Fruit fly (Drosophila melanogaster) whole organism, embryonic: Measurements from ENCODE around the gene sloth1.

Experiments used
- Awh ChIP-seq: fragments of 200-800 bp; sonication (Bioruptor generic); IDR thresholded peaks from 2 replicates; pipeline ENCODE4, ENCODE4 v1.3.6; 2022; ENCODE audit warnings: missing biosample characterization, missing genetic modification characterization
- Bgb ChIP-seq: fragments of 200-800 bp; sonication (Bioruptor generic); IDR thresholded peaks from 2 replicates; pipeline ENCODE4 v1.3.6; 2022; ENCODE audit warnings: missing biosample characterization, missing genetic modification characterization; ENCODE audit not compliant: partially characterized antibody
- CG13287 ChIP-seq: fragments of 200-800 bp; sonication (Bioruptor generic); IDR thresholded peaks from 2 replicates; pipeline ENCODE4 v1.3.6; 2022; ENCODE audit warnings: missing biosample characterization, missing genetic modification characterization; ENCODE audit not compliant: partially characterized antibody
- CG13424 ChIP-seq: fragments of 200-800 bp; sonication (Bioruptor generic); optimal IDR thresholded peaks from 2 replicates; lab custom pipeline; 2019; ENCODE audit warnings: missing biosample characterization, mild to moderate bottlenecking, missing genetic modification characterization, moderate library complexity
- CG14050 ChIP-seq: fragments of 200-800 bp; sonication (Bioruptor generic); IDR thresholded peaks from 3 replicates; pipeline ENCODE4 v1.3.6; 2022; ENCODE audit warnings: missing biosample characterization, missing genetic modification characterization
- CG14667 ChIP-seq: fragments of 200-800 bp; sonication (Bioruptor generic); IDR thresholded peaks from 2 replicates; pipeline ENCODE4 v1.3.6; 2022; ENCODE audit warnings: missing biosample characterization, missing genetic modification characterization
- CG14965 ChIP-seq: fragments of 200-800 bp; sonication (Bioruptor generic); optimal IDR thresholded peaks from 2 replicates; lab custom pipeline; 2016; ENCODE audit warnings: missing biosample characterization, missing genetic modification characterization, borderline replicate concordance
- CG17385 ChIP-seq: fragments of 200-800 bp; sonication (Bioruptor generic); optimal IDR thresholded peaks from 3 replicates; lab custom pipeline; 2018; ENCODE audit warnings: missing biosample characterization, mild to moderate bottlenecking, missing genetic modification characterization
- CG2678 ChIP-seq: fragments of 200-800 bp; sonication (Bioruptor generic); optimal IDR thresholded peaks from 3 replicates; lab custom pipeline; 2019; ENCODE audit warnings: missing biosample characterization, mild to moderate bottlenecking, missing genetic modification characterization, moderate library complexity
- CG32532 ChIP-seq: fragments of 200-800 bp; sonication (Bioruptor generic); IDR thresholded peaks from 2 replicates; pipeline ENCODE4 v1.3.6; 2022; ENCODE audit warnings: missing biosample characterization, missing genetic modification characterization
- CG3281 ChIP-seq: fragments of 200-800 bp; sonication (Bioruptor generic); optimal IDR thresholded peaks from 3 replicates; lab custom pipeline; 2017; ENCODE audit warnings: missing biosample characterization, mild to moderate bottlenecking, missing genetic modification characterization
- CG3407 ChIP-seq: fragments of 200-800 bp; sonication (Bioruptor generic); optimal IDR thresholded peaks from 2 replicates; lab custom pipeline; 2018; ENCODE audit warnings: missing biosample characterization, mild to moderate bottlenecking, missing genetic modification characterization
- CG4404 ChIP-seq: fragments of 200-800 bp; sonication (Bioruptor generic); IDR thresholded peaks from 2 replicates; pipeline ENCODE4 v1.3.6; 2022; ENCODE audit warnings: missing biosample characterization, missing genetic modification characterization
- CG6683 ChIP-seq: fragments of 200-800 bp; sonication (Bioruptor generic); optimal IDR thresholded peaks from 2 replicates; lab custom pipeline; 2017; ENCODE audit warnings: missing biosample characterization, mild to moderate bottlenecking, missing genetic modification characterization, missing genetic modification reagents
- CG6765 ChIP-seq: fragments of 200-800 bp; sonication (Bioruptor generic); optimal IDR thresholded peaks from 3 replicates; lab custom pipeline; 2017; ENCODE audit warnings: missing biosample characterization, mild to moderate bottlenecking, missing genetic modification characterization
- CG8944 ChIP-seq: fragments of 200-800 bp; sonication (Bioruptor generic); optimal IDR thresholded peaks from 3 replicates; lab custom pipeline; 2016; ENCODE audit warnings: missing biosample characterization, missing genetic modification characterization
- CG9876 ChIP-seq: fragments of 200-800 bp; sonication (Bioruptor generic); optimal IDR thresholded peaks from 2 replicates; lab custom pipeline; 2016; ENCODE audit warnings: missing biosample characterization, missing genetic modification characterization
- CHES-1-like ChIP-seq: fragments of 200-800 bp; sonication (Bioruptor generic); optimal IDR thresholded peaks from 2 replicates; lab custom pipeline; 2016; ENCODE audit warnings: missing biosample characterization, missing genetic modification characterization
- Chrac-16 ChIP-seq: fragments of 200-800 bp; sonication (Bioruptor generic); optimal IDR thresholded peaks from 3 replicates; lab custom pipeline; 2016; ENCODE audit warnings: missing biosample characterization, missing genetic modification characterization
- CkIIα-i1 ChIP-seq: fragments of 200-800 bp; sonication (Bioruptor generic); IDR thresholded peaks from 2 replicates; pipeline ENCODE4 v1.3.6; 2022; ENCODE audit warnings: missing biosample characterization, missing genetic modification characterization
- Doc3 ChIP-seq: fragments of 200-800 bp; sonication (Bioruptor generic); IDR thresholded peaks from 3 replicates; pipeline ENCODE4 v1.3.6; 2022; ENCODE audit warnings: missing biosample characterization, missing genetic modification characterization; ENCODE audit not compliant: partially characterized antibody
- Fer3 ChIP-seq: fragments of 200-800 bp; sonication (Bioruptor generic); optimal IDR thresholded peaks from 2 replicates; lab custom pipeline; 2018; ENCODE audit warnings: missing biosample characterization, mild to moderate bottlenecking, missing genetic modification characterization, moderate library complexity
- Hand ChIP-seq: fragments of 200-800 bp; sonication (Bioruptor generic); optimal IDR thresholded peaks from 2 replicates; lab custom pipeline; 2017; ENCODE audit warnings: mild to moderate bottlenecking, missing biosample characterization, missing genetic modification reagents, missing genetic modification characterization
- NC2β ChIP-seq: fragments of 200-800 bp; sonication (Bioruptor generic); optimal IDR thresholded peaks from 2 replicates; lab custom pipeline; 2016; ENCODE audit warnings: missing biosample characterization, missing genetic modification characterization
- NfI ChIP-seq: fragments of 200-800 bp; sonication (Bioruptor generic); optimal IDR thresholded peaks from 3 replicates; lab custom pipeline; 2018; ENCODE audit warnings: missing biosample characterization, mild to moderate bottlenecking, missing genetic modification characterization, moderate library complexity
- Optix ChIP-seq: fragments of 200-800 bp; sonication (Bioruptor generic); IDR thresholded peaks from 3 replicates; pipeline ENCODE4 v1.3.6; 2022; ENCODE audit warnings: missing biosample characterization, missing genetic modification characterization
- Sox102F ChIP-seq: fragments of 200-800 bp; sonication (Bioruptor generic); optimal IDR thresholded peaks from 2 replicates; lab custom pipeline; 2018; ENCODE audit warnings: missing biosample characterization, mild to moderate bottlenecking, missing genetic modification characterization, moderate library complexity
- Tbp ChIP-seq: fragments of >200 bp; optimal IDR thresholded peaks from 2 replicates; lab custom pipeline; 2018; ENCODE audit warnings: missing biosample characterization, missing genetic modification characterization
- Trl ChIP-seq, 3 experiments: fragments of >200 bp in 2 of 3; fragments of 200-800 bp in 1 of 3; sonication (Bioruptor generic) in 1 of 3; optimal IDR thresholded peaks; 2 replicates in 1 of 3; 3 replicates in 2 of 3; lab custom pipeline; 2016 to 2017; ENCODE audit warnings: missing biosample characterization in 1 of 3, missing genetic modification characterization in 1 of 3
- bab2 ChIP-seq: fragments of 200-800 bp; sonication (Bioruptor generic); optimal IDR thresholded peaks from 2 replicates; lab custom pipeline; 2016; ENCODE audit warnings: missing biosample characterization, missing genetic modification characterization
- br ChIP-seq: fragments of >200 bp; optimal IDR thresholded peaks from 2 replicates; lab custom pipeline; 2017
- cg ChIP-seq: fragments of 200-800 bp; sonication (Bioruptor generic); optimal IDR thresholded peaks from 3 replicates; lab custom pipeline; 2019; ENCODE audit warnings: missing biosample characterization, mild to moderate bottlenecking, missing genetic modification characterization, moderate library complexity
- cwo ChIP-seq: fragments of 200-800 bp; sonication (Bioruptor generic); optimal IDR thresholded peaks from 3 replicates; lab custom pipeline; 2017; ENCODE audit warnings: missing biosample characterization, missing genetic modification characterization, mild to moderate bottlenecking, moderate library complexity, missing genetic modification reagents
- dimm ChIP-seq: fragments of 200-800 bp; sonication (Bioruptor generic); IDR thresholded peaks from 2 replicates; pipeline ENCODE4 v1.3.6; 2022; ENCODE audit warnings: missing biosample characterization, missing genetic modification characterization
- ftz-f1 ChIP-seq: fragments of 200-800 bp; sonication (Bioruptor generic); optimal IDR thresholded peaks from 2 replicates; lab custom pipeline; 2016; ENCODE audit warnings: missing biosample characterization, missing genetic modification characterization
- grau ChIP-seq: fragments of 200-800 bp; optimal IDR thresholded peaks from 3 replicates; lab custom pipeline; 2019; ENCODE audit warnings: missing biosample characterization, mild to moderate bottlenecking, missing genetic modification characterization, moderate library complexity
- grn ChIP-seq: fragments of 200-800 bp; sonication (Bioruptor generic); optimal IDR thresholded peaks from 3 replicates; lab custom pipeline; 2017; ENCODE audit warnings: missing biosample characterization, missing genetic modification characterization
- hbn ChIP-seq: fragments of 200-800 bp; sonication (Bioruptor generic); IDR thresholded peaks from 2 replicates; pipeline ENCODE4 v1.3.6; 2022; ENCODE audit warnings: missing biosample characterization, missing genetic modification characterization; ENCODE audit not compliant: partially characterized antibody
- hkb ChIP-seq, 2 experiments: fragments of 200-800 bp in 1 of 2; fragments of >200 bp in 1 of 2; sonication (Bioruptor generic) in 1 of 2; IDR thresholded peaks in 1 of 2; optimal IDR thresholded peaks in 1 of 2; 2 replicates each; pipeline versions ENCODE4 v1.3.6 to Lab custom; 2017 to 2022; ENCODE audit warnings: missing biosample characterization in 1 of 2, missing genetic modification characterization in 1 of 2
- ind ChIP-seq: fragments of 200-800 bp; sonication (Bioruptor generic); optimal IDR thresholded peaks from 3 replicates; lab custom pipeline; 2016; ENCODE audit warnings: missing biosample characterization, missing genetic modification characterization
- inv ChIP-seq: fragments of 200-800 bp; sonication (Bioruptor generic); IDR thresholded peaks from 2 replicates; pipeline ENCODE4 v1.3.6; 2022; ENCODE audit warnings: missing biosample characterization, missing genetic modification characterization; ENCODE audit not compliant: partially characterized antibody
- jumu ChIP-seq: fragments of 200-800 bp; sonication (Bioruptor generic); optimal IDR thresholded peaks from 3 replicates; lab custom pipeline; 2016; ENCODE audit warnings: missing biosample characterization, missing genetic modification characterization
- pfk ChIP-seq: fragments of 200-800 bp; sonication (Bioruptor generic); optimal IDR thresholded peaks from 2 replicates; lab custom pipeline; 2018; ENCODE audit warnings: missing biosample characterization, mild to moderate bottlenecking, missing genetic modification characterization, moderate library complexity
- sens ChIP-seq: fragments of 200-800 bp; sonication (Bioruptor generic); peaks from one replicate; lab custom pipeline; 2016; ENCODE audit warnings: missing biosample characterization, missing genetic modification characterization
- sna ChIP-seq: fragments of 200-800 bp; sonication (Bioruptor generic); IDR thresholded peaks from 2 replicates; pipeline ENCODE4 v1.3.6; 2022; ENCODE audit warnings: missing biosample characterization, missing genetic modification characterization; ENCODE audit not compliant: partially characterized antibody
- stc ChIP-seq: fragments of 200-800 bp; sonication (Bioruptor generic); IDR thresholded peaks from 2 replicates; pipeline ENCODE4 v1.3.6; 2022; ENCODE audit warnings: missing biosample characterization, missing genetic modification characterization
- tin ChIP-seq: fragments of 200-800 bp; sonication (Bioruptor generic); optimal IDR thresholded peaks from 3 replicates; lab custom pipeline; 2016; ENCODE audit warnings: missing biosample characterization, missing genetic modification characterization
- toy ChIP-seq: fragments of 200-800 bp; sonication (Bioruptor generic); IDR thresholded peaks from 2 replicates; pipeline ENCODE4 v1.3.6; 2022; ENCODE audit warnings: missing biosample characterization, missing genetic modification characterization

Gene sloth1

DNA sequence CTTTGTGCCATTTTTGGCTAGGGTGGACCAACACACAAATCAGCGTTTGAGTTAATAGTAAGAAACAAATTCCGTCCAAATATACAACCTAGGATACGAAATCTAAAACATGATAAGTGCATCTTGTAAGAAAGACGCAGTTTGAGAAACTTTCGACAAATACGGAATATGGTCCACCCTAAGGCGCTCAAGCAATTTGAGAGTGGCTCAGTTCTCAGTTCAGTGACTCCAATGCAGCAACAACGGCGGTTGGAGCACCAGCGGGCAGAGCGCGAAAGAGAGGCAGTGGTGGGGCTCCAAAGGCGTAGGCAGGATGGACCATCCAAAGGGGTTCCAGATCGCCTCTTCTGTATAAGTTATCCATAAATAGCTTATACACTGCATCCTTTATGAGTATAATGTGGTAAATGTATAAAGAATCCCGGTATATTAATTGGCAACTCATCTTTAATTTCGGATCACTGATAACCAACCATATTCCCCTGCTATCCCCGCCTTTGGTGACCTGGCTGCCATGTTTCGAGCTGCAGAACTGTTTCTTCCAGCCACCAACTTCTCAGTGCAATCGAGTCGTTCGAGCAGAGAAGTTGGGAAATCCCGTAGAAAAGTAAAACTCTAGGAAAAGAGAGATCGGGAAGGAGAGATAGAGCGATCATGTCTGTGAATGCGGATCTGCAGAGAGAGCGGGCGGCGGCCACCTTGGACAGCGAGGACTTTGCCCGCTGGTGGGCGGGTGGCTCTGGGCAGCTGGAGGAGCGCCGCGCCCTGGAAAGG is 41.6 kb upstream of the sloth1 start, which contains the start of gene CG4586 (continued):
- peak; percentile 68 for TF ChIP-seq CG14667
- TF ChIP-seq CG13287 (GFP tag; lab: Robert Waterston, UW), result no peak
- no peak for TF ChIP-seq Trl (optimal IDR thresholded peaks at IDR 0.05; lab: Kevin White, UChicago)
- peak; percentile 94 for TF ChIP-seq Trl (GFP tag; optimal IDR thresholded peaks at IDR 0.05; lab: Kevin White, UChicago)
- no peak for TF ChIP-seq br (lab: Kevin White, UChicago)
- TF ChIP-seq CG32532, result peak; percentile 96
- TF ChIP-seq Optix (GFP tag; lab: Robert Waterston, UW), result peak; percentile 93
- no peak for TF ChIP-seq cg
- TF ChIP-seq sna (GFP tag; lab: Robert Waterston, UW), result no peak
- peak; percentile 87 for TF ChIP-seq CG3407 (GFP tag; lab: Kevin White, UChicago)
- TF ChIP-seq Fer3 (tag; lab: Kevin White, UChicago), result peak; percentile 96
- TF ChIP-seq inv (GFP tag; lab: Robert Waterston, UW), result no peak
- TF ChIP-seq CG4404, result peak; percentile 61
- peak; percentile 93 for TF ChIP-seq CG13424 (tag; lab: Kevin White, UChicago)
- TF ChIP-seq Awh (GFP tag; lab: Robert Waterston, UW), result peak; percentile 96
- peak; percentile 93 for TF ChIP-seq grau (tag; lab: Kevin White, UChicago)
- peak; percentile 97 for TF ChIP-seq CG6765 (GFP tag; lab: Kevin White, UChicago)
- peak; percentile 94 for TF ChIP-seq CG6683 (GFP tag; lab: Kevin White, UChicago)
- peak; percentile 94 for TF ChIP-seq NC2β (GFP tag; lab: Kevin White, UChicago)
- TF ChIP-seq grn, result peak; percentile 72
- peak; percentile 94 for TF ChIP-seq Sox102F
- TF ChIP-seq toy, result peak; percentile 81
- peak; percentile 91 for TF ChIP-seq tin (GFP tag; lab: Kevin White, UChicago)
- TF ChIP-seq dimm (GFP tag; lab: Robert Waterston, UW), result peak; percentile 80
- no peak for TF ChIP-seq Doc3 (GFP tag; lab: Robert Waterston, UW)
- peak; percentile 84 for TF ChIP-seq jumu (GFP tag; lab: Kevin White, UChicago)
- TF ChIP-seq hbn (GFP tag; lab: Robert Waterston, UW), result no peak
- TF ChIP-seq Hand (GFP tag; lab: Kevin White, UChicago), result peak; percentile 98
- TF ChIP-seq CkIIα-i1 (GFP tag; lab: Robert Waterston, UW), result peak; percentile 64; the same call in 1 of the 2 replicates
- TF ChIP-seq pfk (GFP tag; lab: Kevin White, UChicago), result peak; percentile 41
- TF ChIP-seq NfI (GFP tag; lab: Kevin White, UChicago), result peak; percentile 95
- TF ChIP-seq stc (GFP tag; lab: Robert Waterston, UW), result peak; percentile 96
- TF ChIP-seq cwo (GFP tag; lab: Kevin White, UChicago), result peak; percentile 95
- peak; percentile 96 for TF ChIP-seq CG2678 (tag; lab: Kevin White, UChicago)
- TF ChIP-seq CHES-1-like, result peak; percentile 97
- no peak for TF ChIP-seq hkb (optimal IDR thresholded peaks at IDR 0.05; lab: Kevin White, UChicago)
- peak; percentile 99 for TF ChIP-seq hkb (GFP tag; IDR thresholded peaks at IDR 0.05; lab: Robert Waterston, UW)
- peak; percentile 85 for TF ChIP-seq CG14965 (GFP tag; lab: Kevin White, UChicago)
- TF ChIP-seq ind (GFP tag; lab: Kevin White, UChicago), result peak; percentile 95
- TF ChIP-seq CG3281 (GFP tag; lab: Kevin White, UChicago), result peak; percentile 98
- TF ChIP-seq Tbp (GFP tag; lab: Kevin White, UChicago), result no peak
- peak; percentile 94 for TF ChIP-seq CG14050 (GFP tag; lab: Robert Waterston, UW)
- peak; percentile 99 for TF ChIP-seq sens (GFP tag; lab: Kevin White, UChicago)
- peak; percentile 94 for TF ChIP-seq bab2 (GFP tag; lab: Kevin White, UChicago)
- peak; percentile 89 for TF ChIP-seq CG9876 (GFP tag; lab: Kevin White, UChicago)
- TF ChIP-seq CG8944 (GFP tag; lab: Kevin White, UChicago), result peak; percentile 89
- TF ChIP-seq CG17385 (GFP tag; lab: Kevin White, UChicago), result peak; percentile 94
- TF ChIP-seq Bgb (GFP tag; lab: Robert Waterston, UW), result no peak
- TF ChIP-seq Chrac-16, result peak; percentile 91
- peak; percentile 44 for TF ChIP-seq ftz-f1
